Fruit fly (Drosophila melanogaster) whole organism, wandering third instar larva: ENCODE results near the gene CG42523.

ENCODE experiments used
- Abd-B ChIP-seq: fragments of >200 bp; optimal IDR thresholded peaks from 2 replicates; lab custom pipeline; 2017; ENCODE audit warnings: missing biosample characterization, missing genetic modification characterization
- CG9705 ChIP-seq: fragments of 200-800 bp; sonication (Bioruptor generic); optimal IDR thresholded peaks from 2 replicates; lab custom pipeline; 2018; ENCODE audit warnings: missing biosample characterization, mild to moderate bottlenecking, missing genetic modification characterization
- Myc ChIP-seq: fragments of >200 bp; optimal IDR thresholded peaks from 2 replicates; lab custom pipeline; 2017
- Rel ChIP-seq, 2 experiments: fragments of 200-800 bp; sonication (Bioruptor generic) in 1 of 2; optimal IDR thresholded peaks; 2 replicates in 1 of 2; 3 replicates in 1 of 2; lab custom pipeline; 2016 to 2019; ENCODE audit warnings: mild to moderate bottlenecking in 2 of 2, missing biosample characterization in 2 of 2, missing genetic modification characterization in 2 of 2, moderate library complexity in 1 of 2
- Sp1 ChIP-seq: fragments of 200-800 bp; sonication (Bioruptor generic); optimal IDR thresholded peaks from 3 replicates; lab custom pipeline; 2019; ENCODE audit warnings: missing biosample characterization, mild to moderate bottlenecking, missing genetic modification characterization, moderate library complexity
- br ChIP-seq: fragments of 200-800 bp; sonication (Bioruptor generic); optimal IDR thresholded peaks from 2 replicates; lab custom pipeline; 2016; ENCODE audit warnings: missing biosample characterization, missing genetic modification characterization
- fru ChIP-seq: fragments of 200-800 bp; sonication (Bioruptor generic); optimal IDR thresholded peaks from 3 replicates; lab custom pipeline; 2016; ENCODE audit warnings: missing biosample characterization, mild to moderate bottlenecking, missing genetic modification characterization
- h ChIP-seq: fragments of 200-800 bp; sonication (Bioruptor generic); optimal IDR thresholded peaks from 3 replicates; lab custom pipeline; 2016; ENCODE audit warnings: missing biosample characterization, mild to moderate bottlenecking, missing genetic modification characterization

DNA sequence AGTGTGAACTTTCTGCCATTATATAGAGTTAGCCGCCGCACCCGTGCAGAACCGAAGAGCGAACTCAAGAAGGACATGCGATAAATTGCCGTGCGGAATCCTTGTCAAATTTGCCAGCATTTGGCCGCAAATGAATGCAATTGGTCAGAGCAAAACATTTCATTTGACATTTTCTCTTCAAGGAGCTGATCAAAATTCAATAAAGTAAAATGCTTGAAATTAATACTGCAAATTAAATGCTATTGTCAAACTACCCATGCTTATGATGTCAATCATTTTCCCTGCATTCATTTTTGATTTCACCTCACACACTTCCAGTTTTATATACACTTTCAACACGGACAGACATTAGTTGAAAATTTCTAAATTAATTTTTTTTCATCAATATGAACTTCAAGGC, at the start of gene CG42523:
- TF ChIP-seq Abd-B (no peak), Rel (GFP tag; optimal IDR thresholded peaks at IDR 0.05; lab: Kevin White, UChicago) (no peak), Rel (tag; optimal IDR thresholded peaks at IDR 0.05; lab: Kevin White, UChicago) (no peak), CG9705 (no peak), fru (no peak), br (no peak), Sp1 (no peak), Myc (lab: Kevin White, UChicago) (no peak), h (GFP tag; lab: Kevin White, UChicago) (no peak)
